Worm (Caenorhabditis elegans): Measurements from ENCODE around the gene idpp-3.

idpp-3 gene

DNA sequence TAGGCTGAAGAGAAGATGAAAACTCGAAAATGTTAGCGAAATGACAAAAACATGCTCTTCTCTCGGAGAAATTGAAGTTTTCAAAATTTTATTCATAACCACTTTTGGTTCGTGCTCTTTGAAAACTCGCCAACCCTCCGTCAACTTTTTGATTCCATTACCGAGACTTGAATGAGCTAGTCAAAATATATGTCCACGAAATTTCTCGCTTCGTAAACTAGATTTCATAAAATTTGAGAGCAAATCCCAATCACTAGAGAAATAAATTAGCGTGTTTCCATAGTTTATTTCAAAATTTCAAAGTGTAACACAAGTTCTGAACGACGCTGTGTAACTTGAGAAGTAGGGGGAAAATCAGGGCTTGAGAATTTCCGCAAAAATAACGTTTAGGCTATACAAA is 32.4 kb upstream of the idpp-3 start:
- TF ChIP-seq R02D3.7 (tag; optimal IDR thresholded peaks at IDR 0.05) (no peak), ztf-1 (GFP tag; conservative IDR thresholded peaks at IDR 0.05) (no peak)

DNA sequence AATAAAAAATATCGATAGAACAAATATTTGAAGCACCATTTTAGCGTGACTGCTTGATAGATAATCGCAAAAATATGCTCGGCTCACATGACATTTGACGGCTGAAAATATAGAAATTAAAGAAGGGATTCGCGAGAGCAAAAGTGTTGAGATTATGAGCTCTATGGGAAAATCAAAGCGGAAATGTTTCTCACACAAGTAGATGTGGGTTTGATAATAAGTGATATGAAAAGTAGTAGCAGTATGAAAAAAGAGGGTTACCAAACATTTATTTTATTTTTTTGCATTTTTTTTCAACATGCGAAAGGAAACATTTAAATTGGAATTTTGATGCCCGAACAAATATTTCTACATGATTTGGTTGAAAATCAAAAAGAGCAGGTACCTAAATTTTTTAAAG is 29.9 kb upstream of the idpp-3 start, which contains the start of gene iglr-1:
TSS of gene iglr-1 (minus strand) at position 101 of the 400 bp plus-strand sequence.
- no peak for TF ChIP-seq nhr-129 (tag; optimal IDR thresholded peaks at IDR 0.05)
- TF ChIP-seq nhr-12 (tag; optimal IDR thresholded peaks at IDR 0.05) = no peak
- TF ChIP-seq egl-27 (tag; optimal IDR thresholded peaks at IDR 0.05) = no peak
- TF ChIP-seq elt-1 (tag; optimal IDR thresholded peaks at IDR 0.05) = no peak
- TF ChIP-seq ceh-82 (tag; optimal IDR thresholded peaks at IDR 0.05) = no peak
- no peak for TF ChIP-seq nhr-237 (tag; optimal IDR thresholded peaks at IDR 0.05)
- no peak for TF ChIP-seq nhr-10 (tag; optimal IDR thresholded peaks at IDR 0.05)

DNA sequence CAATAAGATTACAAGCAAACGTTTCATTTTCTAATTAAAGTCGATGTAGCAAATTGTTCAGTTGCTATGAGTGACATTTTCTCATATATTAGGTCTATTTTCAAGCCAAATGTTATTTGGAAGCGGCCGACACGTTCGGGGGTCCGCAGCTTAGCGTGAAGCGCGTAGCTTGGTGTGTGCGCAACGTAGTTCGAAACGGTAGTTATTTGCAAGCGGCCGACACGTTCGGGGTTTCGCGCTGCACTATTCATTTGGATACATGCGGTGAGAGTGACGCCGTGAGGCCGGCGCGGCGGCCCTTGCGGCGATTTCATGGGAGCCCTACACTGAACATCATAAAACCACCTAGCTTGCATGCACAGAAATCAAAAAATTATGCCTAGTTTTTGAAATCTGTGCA is 26.8 kb upstream of the idpp-3 start:
- peak; percentile 74 for TF ChIP-seq snpc-4 (tag; optimal IDR thresholded peaks at IDR 0.05)
- TF ChIP-seq nhr-23 (tag; optimal IDR thresholded peaks at IDR 0.05) = no peak

DNA sequence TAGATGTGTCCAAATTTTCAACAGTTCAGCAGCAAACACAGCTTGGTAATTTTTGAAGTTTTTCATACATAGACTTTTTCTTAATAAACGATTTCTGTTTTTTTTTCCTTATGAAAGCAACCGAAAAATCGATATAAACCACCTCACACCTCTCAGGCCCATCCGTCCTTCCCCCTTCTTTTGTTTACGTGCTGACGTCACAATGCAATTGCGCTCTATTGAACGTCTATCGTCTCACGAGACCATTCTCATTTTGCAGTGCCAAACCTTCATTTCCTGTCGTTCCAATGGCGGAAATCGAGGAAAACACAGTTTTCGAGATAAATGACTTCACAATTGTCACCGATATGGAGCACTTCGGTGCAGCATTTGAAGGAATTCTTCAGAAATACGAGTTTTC is 21.9 kb upstream of the idpp-3 start, which contains the start of gene rbg-1:
TSS of gene rbg-1 (plus strand) at position 260 of the 400 bp plus-strand sequence.
- TF ChIP-seq lin-39 (tag; optimal IDR thresholded peaks at IDR 0.05) = no peak
- TF ChIP-seq zag-1 (tag; optimal IDR thresholded peaks at IDR 0.05) = peak; percentile 23
- TF ChIP-seq ztf-4 (tag; optimal IDR thresholded peaks at IDR 0.05) = peak; percentile 21
- TF ChIP-seq nhr-77 (tag; optimal IDR thresholded peaks at IDR 0.05) = no peak
- no peak for TF ChIP-seq R02D3.7 (tag; optimal IDR thresholded peaks at IDR 0.05)
- TF ChIP-seq ztf-1 (GFP tag; conservative IDR thresholded peaks at IDR 0.05) = no peak
- peak in 1 of 2 experiments; percentile 28 for TF ChIP-seq mdl-1 (tag; optimal IDR thresholded peaks at IDR 0.05)
- TF ChIP-seq unc-62 (GFP tag; optimal IDR thresholded peaks at IDR 0.05) = no peak
- TF ChIP-seq lsy-2 (tag; optimal IDR thresholded peaks at IDR 0.05) = peak; percentile 33 to 75
- TF ChIP-seq nhr-10 (tag; optimal IDR thresholded peaks at IDR 0.05) = no peak
- TF ChIP-seq nhr-129 (tag; optimal IDR thresholded peaks at IDR 0.05) = peak; percentile 92
- peak; percentile 18 for TF ChIP-seq sem-4 (tag; optimal IDR thresholded peaks at IDR 0.05)
- TF ChIP-seq alr-1 (tag; optimal IDR thresholded peaks at IDR 0.05) = no peak
- no peak for TF ChIP-seq nhr-11 (tag; optimal IDR thresholded peaks at IDR 0.05)
- no peak for TF ChIP-seq peb-1 (tag; optimal IDR thresholded peaks at IDR 0.05)
- no peak for TF ChIP-seq skn-1 (tag; optimal IDR thresholded peaks at IDR 0.05)
- TF ChIP-seq nhr-21 (tag; optimal IDR thresholded peaks at IDR 0.05) = peak; percentile 30
- TF ChIP-seq C34F6.9 (tag; optimal IDR thresholded peaks at IDR 0.05) = peak; percentile 93
- TF ChIP-seq dmd-4 (tag; optimal IDR thresholded peaks at IDR 0.05) = no peak
- TF ChIP-seq elt-1 (tag; optimal IDR thresholded peaks at IDR 0.05) = no peak
- TF ChIP-seq ZK546.5 (tag; optimal IDR thresholded peaks at IDR 0.05) = no peak
- TF ChIP-seq nhr-23 (tag; optimal IDR thresholded peaks at IDR 0.05) = no peak
- TF ChIP-seq ceh-82 (tag; optimal IDR thresholded peaks at IDR 0.05) = no peak
- no peak for TF ChIP-seq ztf-11 (tag; optimal IDR thresholded peaks at IDR 0.05)
- TF ChIP-seq sma-3 (GFP tag; optimal IDR thresholded peaks at IDR 0.05) = peak; percentile 59
- TF ChIP-seq sma-9 (GFP tag; optimal IDR thresholded peaks at IDR 0.05) = peak; percentile 64
- TF ChIP-seq sma-9 (tag; optimal IDR thresholded peaks at IDR 0.05) = no peak
- no peak for TF ChIP-seq Y55F3AM.14 (GFP tag; optimal IDR thresholded peaks at IDR 0.05)
- no peak for TF ChIP-seq ama-1 (optimal IDR thresholded peaks at IDR 0.05)
- peak; percentile 61 for TF ChIP-seq nhr-25 (tag; optimal IDR thresholded peaks at IDR 0.05)
- no peak for TF ChIP-seq egl-27 (tag; optimal IDR thresholded peaks at IDR 0.05)
- peak; percentile 72 for TF ChIP-seq unc-55 (GFP tag; optimal IDR thresholded peaks at IDR 0.05)
- TF ChIP-seq crh-2 (tag; optimal IDR thresholded peaks at IDR 0.05) = peak; percentile 96
- peak; percentile 64 for TF ChIP-seq nhr-6 (tag; optimal IDR thresholded peaks at IDR 0.05)
- TF ChIP-seq nhr-12 (tag; optimal IDR thresholded peaks at IDR 0.05) = no peak
- TF ChIP-seq F13H6.1 (tag; optimal IDR thresholded peaks at IDR 0.05) = peak; percentile 48
- peak; percentile 52 for TF ChIP-seq gmeb-1 (tag; optimal IDR thresholded peaks at IDR 0.05)
- no peak for TF ChIP-seq mbf-1 (tag; optimal IDR thresholded peaks at IDR 0.05)
- TF ChIP-seq blmp-1 (tag; optimal IDR thresholded peaks at IDR 0.05; ENCODE audit: insufficient read depth) = no peak
- TF ChIP-seq ceh-16 (tag; optimal IDR thresholded peaks at IDR 0.05) = no peak
- TF ChIP-seq fos-1 (tag; optimal IDR thresholded peaks at IDR 0.05) = peak; percentile 79
- TF ChIP-seq nhr-237 (tag; optimal IDR thresholded peaks at IDR 0.05) = no peak
- no peak for TF ChIP-seq unc-39 (tag; optimal IDR thresholded peaks at IDR 0.05)
- peak; percentile 66 for TF ChIP-seq lin-11 (tag; optimal IDR thresholded peaks at IDR 0.05)
- TF ChIP-seq snpc-4 (tag; optimal IDR thresholded peaks at IDR 0.05) = peak; percentile 56
- TF ChIP-seq elt-3 (tag; optimal IDR thresholded peaks at IDR 0.05) = no peak
- TF ChIP-seq aly-2 (tag; optimal IDR thresholded peaks at IDR 0.05) = no peak
- TF ChIP-seq lin-13 (GFP tag; optimal IDR thresholded peaks at IDR 0.05) = peak; percentile 75
